Worm (Caenorhabditis elegans) whole organism, L4/young adult: ENCODE measurements around the gene D1014.7.

ENCODE experiments used
- W03F9.2 ChIP-seq: fragments of 150-350 bp; optimal IDR thresholded peaks from 2 replicates; lab custom pipeline; 2014; ENCODE audit warnings: missing biosample characterization, missing genetic modification characterization
- dao-5 ChIP-seq: sonication (generic microtip); optimal IDR thresholded peaks from 2 replicates; lab custom pipeline; 2016; ENCODE audit warnings: missing genotype, missing genetic modification characterization, moderate library complexity, missing compliant biosample characterization
- him-1 ChIP-seq: sonication (generic microtip); optimal IDR thresholded peaks from 2 replicates; lab custom pipeline; 2016; ENCODE audit warnings: missing genotype, missing genetic modification reagents, missing genetic modification characterization, missing compliant biosample characterization

DNA sequence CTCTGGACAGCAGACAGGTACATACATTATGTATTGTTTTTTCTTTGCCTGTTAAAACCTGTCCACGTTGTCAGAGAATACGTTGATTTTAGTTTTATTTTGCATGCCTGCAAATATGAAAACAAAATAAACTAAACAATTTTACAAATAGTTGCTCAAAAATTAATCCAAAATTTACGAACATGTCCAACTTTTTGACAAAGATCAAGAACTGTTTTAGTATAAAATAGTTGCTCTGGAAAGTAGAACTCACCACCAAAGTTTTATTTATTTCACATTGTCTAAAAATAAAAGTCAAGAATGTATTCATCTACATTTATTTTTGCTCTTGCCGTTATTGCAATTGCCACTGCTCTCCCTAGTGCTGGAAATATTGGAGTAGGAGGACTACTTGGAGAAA, 13.6 kb upstream of the D1014.7 start, which contains the start of gene srlf-16:
- TF ChIP-seq W03F9.2 (tag; lab: Kevin White, UChicago) (no peak), him-1 (tag; lab: Kevin White, UChicago) (no peak), dao-5 (tag; lab: Kevin White, UChicago) (no peak)
